Worm (Caenorhabditis elegans): ENCODE measurements around the gene B0563.7.

Gene B0563.7

ce11 chrX:9166921-9167320, 12.8 kb upstream of the B0563.7 start, which contains the start of gene B0563.10:
TSS of gene B0563.10 (minus strand) at chrX:9167245.
- TF ChIP-seq him-1 (tag; optimal IDR thresholded peaks at IDR 0.05) (no peak), dao-5 (tag; optimal IDR thresholded peaks at IDR 0.05) (no peak), W03F9.2 (tag; optimal IDR thresholded peaks at IDR 0.05) (no peak)

DNA sequence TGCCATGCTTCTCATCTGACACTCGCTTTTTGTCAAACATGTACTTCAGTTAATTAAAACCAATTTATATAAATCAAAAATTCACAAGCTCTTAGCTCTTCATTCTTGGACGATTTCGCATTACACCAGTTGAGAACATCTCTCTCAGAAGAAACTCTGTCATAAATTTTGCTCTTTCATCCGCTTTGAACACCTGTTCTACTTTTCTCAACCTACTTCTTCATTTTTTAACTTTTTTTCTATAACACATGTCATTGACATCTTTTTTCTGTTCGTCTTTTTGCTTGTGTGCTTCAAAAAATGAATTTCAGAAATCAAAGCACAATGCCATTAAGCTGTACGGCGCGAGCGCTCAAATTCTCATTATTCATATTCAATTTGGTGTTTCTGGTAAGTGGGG, 8.7 kb upstream of the B0563.7 start, which contains the start of gene tsp-11:
Gene tsp-11, plus strand, starts transcription at position 301 of the 400 bp plus-strand sequence.
- TF ChIP-seq dao-5 (tag; optimal IDR thresholded peaks at IDR 0.05) (no peak), him-1 (tag; optimal IDR thresholded peaks at IDR 0.05) (no peak), W03F9.2 (tag; optimal IDR thresholded peaks at IDR 0.05) (no peak)

- TF ChIP-seq him-1 (tag; optimal IDR thresholded peaks at IDR 0.05) (no peak), dao-5 (tag; optimal IDR thresholded peaks at IDR 0.05) (no peak), W03F9.2 (tag; optimal IDR thresholded peaks at IDR 0.05) (no peak)
Measured at ce11 chrX:9161253-9161904, 7.3 kb upstream of the B0563.7 start.

- no peak for TF ChIP-seq dao-5 (tag; optimal IDR thresholded peaks at IDR 0.05)
- TF ChIP-seq him-1 (tag; optimal IDR thresholded peaks at IDR 0.05) = no peak
Measured at ce11 chrX:9155751-9156150, 1.6 kb upstream of the B0563.7 start.

ce11 chrX:9150269-9150744, 3.8 kb downstream of the B0563.7 start, which contains the start of gene tmbi-4:
TSS of gene tmbi-4 (plus strand) at chrX:9150694.
- TF ChIP-seq dao-5 (tag; optimal IDR thresholded peaks at IDR 0.05) = no peak
- TF ChIP-seq W03F9.2 (tag; optimal IDR thresholded peaks at IDR 0.05) = peak; percentile 28

ce11 chrX:9146953-9147352, 7.2 kb downstream of the B0563.7 start:
- no peak for TF ChIP-seq dao-5 (tag; optimal IDR thresholded peaks at IDR 0.05)
- no peak for TF ChIP-seq W03F9.2 (tag; optimal IDR thresholded peaks at IDR 0.05)
- no peak for TF ChIP-seq him-1 (tag; optimal IDR thresholded peaks at IDR 0.05)

ce11 chrX:9145848-9146247, 8.3 kb downstream of the B0563.7 start, which contains the start of gene B0563.5:
TSS of gene B0563.5 (plus strand) at chrX:9146148.
- no peak for TF ChIP-seq W03F9.2 (tag; optimal IDR thresholded peaks at IDR 0.05)
- TF ChIP-seq dao-5 (tag; optimal IDR thresholded peaks at IDR 0.05) = no peak
- no peak for TF ChIP-seq him-1 (tag; optimal IDR thresholded peaks at IDR 0.05)

DNA sequence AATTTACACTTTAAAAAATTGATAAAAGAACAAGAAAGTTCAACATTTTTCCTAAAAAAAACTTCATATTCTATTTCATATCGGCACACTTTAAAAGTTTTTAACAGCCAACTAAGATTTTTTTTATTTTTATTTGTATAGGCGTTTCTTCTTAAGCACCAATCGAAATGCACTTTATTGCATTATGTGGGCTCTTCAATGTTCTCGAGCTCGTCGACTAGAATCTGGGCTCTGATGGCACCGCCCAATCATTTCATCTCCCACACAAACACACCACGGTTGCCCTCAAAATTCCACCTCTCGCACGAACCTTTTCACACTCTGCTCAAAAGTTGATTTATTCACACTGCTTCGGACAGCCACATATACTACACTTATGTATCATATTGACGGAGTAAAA, 16.7 kb downstream of the B0563.7 start, which contains the start of gene B0563.6:
Gene B0563.6, plus strand, starts transcription at position 301 of the 400 bp plus-strand sequence.
- no peak for TF ChIP-seq him-1 (tag; optimal IDR thresholded peaks at IDR 0.05)
- TF ChIP-seq dao-5 (tag; optimal IDR thresholded peaks at IDR 0.05) = no peak
- no peak for TF ChIP-seq W03F9.2 (tag; optimal IDR thresholded peaks at IDR 0.05)

DNA sequence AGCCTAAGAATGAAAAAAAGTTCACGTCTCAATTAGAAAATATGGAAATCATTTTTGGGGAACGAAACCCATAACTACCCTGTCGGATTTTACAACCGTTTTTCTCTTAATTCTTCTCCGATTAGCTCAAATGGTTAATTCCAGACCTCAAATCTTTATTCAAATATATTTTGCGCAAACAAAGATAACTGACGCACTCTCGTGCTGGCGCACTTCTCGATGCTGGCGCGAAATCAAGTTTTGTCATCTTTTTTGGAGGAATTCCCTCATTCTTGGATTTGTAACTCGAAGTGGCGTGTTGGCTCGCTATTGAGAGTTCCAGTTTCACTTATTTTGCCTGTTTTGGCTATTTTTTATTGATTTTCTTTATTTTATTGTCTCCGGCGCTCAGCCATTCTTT, 36.6 kb downstream of the B0563.7 start:
- TF ChIP-seq dao-5 (tag; optimal IDR thresholded peaks at IDR 0.05) = no peak
- TF ChIP-seq him-1 (tag; optimal IDR thresholded peaks at IDR 0.05) = no peak
- TF ChIP-seq W03F9.2 (tag; optimal IDR thresholded peaks at IDR 0.05) = no peak

ce11 chrX:9113829-9114228, 40.3 kb downstream of the B0563.7 start, which contains the start of gene C25A11.2:
TSS of gene C25A11.2 (plus strand) at chrX:9114066.
- TF ChIP-seq dao-5 (tag; optimal IDR thresholded peaks at IDR 0.05) = no peak
- no peak for TF ChIP-seq W03F9.2 (tag; optimal IDR thresholded peaks at IDR 0.05)
- no peak for TF ChIP-seq him-1 (tag; optimal IDR thresholded peaks at IDR 0.05)

DNA sequence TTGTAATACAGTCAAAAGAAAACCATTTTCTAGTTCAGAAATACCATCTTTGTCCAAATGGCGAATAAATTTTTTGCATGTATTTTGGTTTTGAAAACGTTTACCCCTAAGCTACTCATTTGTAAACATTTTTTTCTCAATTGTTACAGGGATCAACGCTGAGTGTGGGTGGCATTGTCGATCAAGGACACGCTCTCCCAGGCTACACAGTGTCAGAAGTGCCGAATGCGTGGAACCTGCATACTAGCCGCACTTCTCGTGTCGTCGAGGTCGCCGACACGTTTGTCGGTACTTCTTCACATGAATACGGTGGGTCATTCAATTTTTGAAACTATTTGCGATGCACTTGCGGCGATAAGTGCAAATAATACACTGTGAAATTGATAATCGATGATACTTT, 42.5 kb downstream of the B0563.7 start:
- no peak for TF ChIP-seq him-1 (tag; optimal IDR thresholded peaks at IDR 0.05)
- no peak for TF ChIP-seq W03F9.2 (tag; optimal IDR thresholded peaks at IDR 0.05)
- TF ChIP-seq dao-5 (tag; optimal IDR thresholded peaks at IDR 0.05) = no peak

DNA sequence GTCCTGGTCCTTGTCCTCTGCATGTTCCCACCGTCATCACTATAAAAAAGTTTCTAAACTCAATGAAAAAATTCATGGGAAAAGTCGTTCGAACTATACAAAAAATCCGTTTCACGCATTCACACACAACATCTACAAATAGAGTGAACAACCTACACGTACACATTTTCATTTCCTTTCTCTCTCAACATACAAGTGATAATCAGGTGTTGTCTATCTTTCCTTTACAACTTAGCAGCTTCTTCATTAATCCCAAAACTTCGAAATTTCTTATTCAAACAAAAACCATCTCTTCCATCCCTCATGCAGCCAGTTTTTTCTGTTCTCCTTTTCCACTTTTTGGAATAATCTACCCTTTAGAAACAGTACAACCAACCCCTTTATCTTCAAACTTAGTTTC, 46.2 kb downstream of the B0563.7 start:
- TF ChIP-seq W03F9.2 (tag; optimal IDR thresholded peaks at IDR 0.05) (no peak), him-1 (tag; optimal IDR thresholded peaks at IDR 0.05) (no peak), dao-5 (tag; optimal IDR thresholded peaks at IDR 0.05) (no peak)

ce11 chrX:9105888-9106287, 48.2 kb downstream of the B0563.7 start:
- TF ChIP-seq W03F9.2 (tag; optimal IDR thresholded peaks at IDR 0.05) (no peak), him-1 (tag; optimal IDR thresholded peaks at IDR 0.05) (no peak), dao-5 (tag; optimal IDR thresholded peaks at IDR 0.05) (no peak)

ce11 chrX:9105075-9105474, 49.0 kb downstream of the B0563.7 start:
- TF ChIP-seq him-1 (tag; optimal IDR thresholded peaks at IDR 0.05) (no peak), W03F9.2 (tag; optimal IDR thresholded peaks at IDR 0.05) (no peak), dao-5 (tag; optimal IDR thresholded peaks at IDR 0.05) (no peak)

DNA sequence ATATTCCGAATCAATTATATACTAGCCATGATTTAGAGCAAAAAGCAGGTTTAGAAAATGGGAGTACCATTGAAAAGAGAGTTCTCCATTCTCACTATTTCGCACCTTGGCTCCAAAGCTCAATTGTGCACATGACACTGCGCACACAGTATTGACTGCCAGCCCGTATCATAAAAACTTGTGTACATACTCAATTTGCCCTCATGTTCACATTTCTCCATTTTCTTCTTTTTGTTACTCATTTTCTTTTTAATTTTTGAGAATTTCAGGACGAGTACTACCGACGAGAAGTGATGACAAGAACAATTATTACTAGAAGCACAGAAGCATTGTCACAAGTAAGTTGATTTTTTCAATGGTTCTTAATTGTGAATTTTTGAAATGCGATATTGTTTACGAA, 49.7 kb downstream of the B0563.7 start:
- no peak for TF ChIP-seq him-1 (tag; optimal IDR thresholded peaks at IDR 0.05)
- no peak for TF ChIP-seq dao-5 (tag; optimal IDR thresholded peaks at IDR 0.05)
- no peak for TF ChIP-seq W03F9.2 (tag; optimal IDR thresholded peaks at IDR 0.05)

All from whole organism, L4/young adult.